Fruit fly (Drosophila melanogaster) whole organism, prepupa: ENCODE measurements around the gene GstD10.

Source experiments
- CG11294 ChIP-seq: fragments of 200-800 bp; sonication (Bioruptor generic); IDR thresholded peaks from 2 replicates; pipeline ENCODE4 v1.3.6; 2022; ENCODE audit warnings: missing biosample characterization, missing genetic modification characterization
- CG6854 ChIP-seq: fragments of 200-800 bp; sonication (Bioruptor generic); optimal IDR thresholded peaks from 2 replicates; lab custom pipeline; 2017; ENCODE audit warnings: missing biosample characterization, mild to moderate bottlenecking, missing genetic modification characterization
- CG9139 ChIP-seq: fragments of 200-800 bp; sonication (Bioruptor generic); optimal IDR thresholded peaks from 3 replicates; lab custom pipeline; 2017; ENCODE audit warnings: missing biosample characterization, mild to moderate bottlenecking, missing genetic modification characterization
- Eip78C ChIP-seq: fragments of 200-800 bp; sonication (Bioruptor generic); peaks from one replicate; lab custom pipeline; 2016; ENCODE audit warnings: missing biosample characterization, missing genetic modification characterization
- Hr4 ChIP-seq: fragments of 200-800 bp; sonication (Bioruptor generic); optimal IDR thresholded peaks from 3 replicates; lab custom pipeline; 2016; ENCODE audit warnings: missing biosample characterization, missing genetic modification characterization
- Met ChIP-seq: fragments of 200-800 bp; sonication (Bioruptor generic); optimal IDR thresholded peaks from 3 replicates; lab custom pipeline; 2016; ENCODE audit warnings: missing biosample characterization, missing genetic modification characterization
- OdsH ChIP-seq: fragments of 200-800 bp; sonication (Bioruptor generic); optimal IDR thresholded peaks from 3 replicates; lab custom pipeline; 2016; ENCODE audit warnings: missing biosample characterization, missing genetic modification characterization
- Sox102F ChIP-seq: fragments of 200-800 bp; sonication (Bioruptor generic); optimal IDR thresholded peaks from 2 replicates; lab custom pipeline; 2016; ENCODE audit warnings: missing biosample characterization, mild to moderate bottlenecking, missing genetic modification characterization
- Sox14 ChIP-seq: fragments of 200-800 bp; sonication (Bioruptor generic); optimal IDR thresholded peaks from 3 replicates; lab custom pipeline; 2016; ENCODE audit warnings: missing biosample characterization, missing genetic modification characterization
- Sox15 ChIP-seq: fragments of 200-800 bp; sonication (Bioruptor generic); optimal IDR thresholded peaks from 3 replicates; lab custom pipeline; 2016; ENCODE audit warnings: missing biosample characterization, missing genetic modification characterization
- fkh ChIP-seq: fragments of 200-800 bp; sonication (Bioruptor generic); optimal IDR thresholded peaks from 3 replicates; lab custom pipeline; 2017; ENCODE audit warnings: missing biosample characterization, mild to moderate bottlenecking, missing genetic modification characterization, moderate library complexity
- pdm3 ChIP-seq: fragments of 200-800 bp; sonication (Bioruptor generic); optimal IDR thresholded peaks from 3 replicates; lab custom pipeline; 2016; ENCODE audit warnings: missing biosample characterization, missing genetic modification characterization
- salr ChIP-seq, 2 experiments: fragments of 200-800 bp; sonication (Bioruptor generic); optimal IDR thresholded peaks; 3 replicates each; lab custom pipeline; 2016 to 2018; ENCODE audit warnings: missing biosample characterization in 2 of 2, missing genetic modification characterization in 2 of 2, mild to moderate bottlenecking in 1 of 2
- ss ChIP-seq, 2 experiments: fragments of 200-800 bp; sonication (Bioruptor generic); optimal IDR thresholded peaks; 2 replicates in 1 of 2; 3 replicates in 1 of 2; lab custom pipeline; 2017 to 2018; ENCODE audit warnings: mild to moderate bottlenecking in 2 of 2, missing biosample characterization in 2 of 2, missing genetic modification characterization in 2 of 2, moderate library complexity in 1 of 2

DNA sequence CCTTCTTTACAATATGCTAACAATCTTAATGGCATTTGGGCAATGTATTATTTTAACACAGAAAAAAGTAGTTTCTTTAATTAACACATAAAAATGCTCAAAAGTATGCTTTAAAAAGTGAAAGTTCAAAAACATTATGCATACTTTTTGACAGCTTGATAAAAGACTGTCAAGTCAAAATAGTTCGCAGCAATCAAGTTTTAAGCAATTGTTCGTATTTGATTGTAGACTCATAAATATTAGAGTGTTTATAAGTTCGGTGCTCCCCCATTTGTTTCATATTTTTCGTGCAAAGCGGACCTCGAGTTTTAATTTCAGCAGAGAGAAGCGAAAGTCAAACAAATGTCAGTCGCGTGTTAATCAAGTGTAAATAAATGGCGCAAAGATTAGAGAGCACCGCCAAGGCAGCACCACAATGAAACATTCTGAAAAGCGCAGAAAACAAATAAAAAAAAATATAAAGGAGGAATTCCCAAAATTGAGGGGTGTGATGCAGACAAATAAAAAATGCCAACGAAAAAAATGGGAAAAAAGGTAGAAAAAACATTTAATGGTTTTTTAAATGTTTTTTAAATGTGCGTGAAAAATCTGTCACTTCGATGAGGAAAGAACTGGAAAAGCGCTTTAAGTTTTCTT is 20.5 kb downstream of the GstD10 start:
- peak; percentile 50 for TF ChIP-seq Met (GFP tag; lab: Kevin White, UChicago)
- no peak for TF ChIP-seq ss (GFP tag; optimal IDR thresholded peaks at IDR 0.05; lab: Kevin White, UChicago)
- TF ChIP-seq Sox102F (GFP tag; lab: Kevin White, UChicago), result peak; percentile 15
- TF ChIP-seq pdm3 (GFP tag; lab: Kevin White, UChicago), result no peak
- TF ChIP-seq Hr4, result no peak
- no peak for TF ChIP-seq CG11294
- TF ChIP-seq Eip78C, result peak; percentile 68
- no peak for TF ChIP-seq CG9139 (GFP tag; lab: Kevin White, UChicago)
- no peak for TF ChIP-seq Sox15 (GFP tag; lab: Kevin White, UChicago)
- TF ChIP-seq OdsH (GFP tag; lab: Kevin White, UChicago), result no peak
- no peak for TF ChIP-seq CG6854 (GFP tag; lab: Kevin White, UChicago)
- no peak for TF ChIP-seq salr (GFP tag; optimal IDR thresholded peaks at IDR 0.05; lab: Kevin White, UChicago)
- TF ChIP-seq fkh (GFP tag; lab: Kevin White, UChicago), result no peak
- TF ChIP-seq Sox14 (GFP tag; lab: Kevin White, UChicago), result no peak
